Worm (Caenorhabditis elegans): ENCODE results near the gene rrp-8.

rrp-8 gene

DNA sequence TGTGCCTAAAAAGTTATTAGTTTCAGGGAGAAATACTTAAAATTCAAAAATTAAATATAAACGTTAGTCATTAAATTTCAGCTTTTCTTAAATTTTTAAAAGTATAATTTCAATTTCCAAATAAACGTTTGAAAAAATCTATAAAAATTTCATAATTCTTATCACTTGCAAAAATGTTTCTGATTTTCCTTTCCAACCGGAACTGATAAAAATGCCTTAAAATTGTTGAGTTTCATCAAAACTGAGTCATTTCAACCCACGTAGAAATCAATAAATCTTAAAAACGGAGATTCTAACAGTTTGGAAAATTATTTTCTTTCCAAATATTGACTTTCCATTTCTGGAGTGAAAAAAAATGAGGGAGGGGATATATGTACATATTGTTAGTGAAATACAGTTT is 12.5 kb downstream of the rrp-8 start:
- TF ChIP-seq ztf-23 (GFP tag; IDR thresholded peaks at IDR 0.05) (no peak), klf-2 (GFP tag; conservative IDR thresholded peaks at IDR 0.05) (no peak), ref-1 (GFP tag; conservative IDR thresholded peaks at IDR 0.05) (no peak), T22C8.4 (GFP tag; IDR thresholded peaks at IDR 0.05) (no peak), flt-1 (GFP tag; IDR thresholded peaks at IDR 0.05) (no peak)

DNA sequence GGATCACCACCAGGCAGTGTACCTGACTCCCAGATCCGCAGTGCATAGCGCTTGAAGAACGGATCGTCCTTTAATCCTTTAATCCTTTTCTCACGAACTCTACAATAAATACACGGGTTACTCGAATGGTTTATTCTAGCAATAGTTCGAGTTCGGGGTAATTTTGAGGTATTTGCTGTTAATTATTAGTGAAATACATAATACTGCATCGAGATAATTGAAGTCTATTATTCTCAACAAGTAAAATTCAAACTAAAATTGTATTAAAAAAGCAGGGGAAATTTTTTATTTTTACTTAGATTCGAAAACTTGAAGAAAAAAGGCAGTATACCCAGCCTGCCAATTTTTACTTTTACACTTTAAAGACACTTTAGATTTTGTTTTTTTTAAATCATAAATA is 13.6 kb downstream of the rrp-8 start, which contains the start of gene kgb-1:
kgb-1 (minus strand) TSS at position 101 of the 400 bp plus-strand sequence.
- no peak for TF ChIP-seq tab-1 (GFP tag; IDR thresholded peaks at IDR 0.05)
- no peak for TF ChIP-seq med-1 (GFP tag; optimal IDR thresholded peaks at IDR 0.05; ENCODE audit: insufficient read depth)
- no peak for TF ChIP-seq ztf-29 (GFP tag; IDR thresholded peaks at IDR 0.05)
- TF ChIP-seq klf-2 (GFP tag; conservative IDR thresholded peaks at IDR 0.05), result no peak
- no peak for TF ChIP-seq ref-1 (GFP tag; conservative IDR thresholded peaks at IDR 0.05)
- TF ChIP-seq T22C8.4 (GFP tag; IDR thresholded peaks at IDR 0.05), result no peak
- no peak for TF ChIP-seq ztf-23 (GFP tag; IDR thresholded peaks at IDR 0.05)
- no peak for TF ChIP-seq cog-1 (tag; optimal IDR thresholded peaks at IDR 0.05)

ce11 chrIV:410420-410891 is 14.1 kb downstream of the rrp-8 start, which contains the start of gene T07A9.12:
T07A9.12 (plus strand) TSS chrIV:410867.
- TF ChIP-seq ztf-23 (GFP tag; IDR thresholded peaks at IDR 0.05) (no peak), flt-1 (GFP tag; IDR thresholded peaks at IDR 0.05) (0 out of 2 replicates have a peak, but pooled peaks have one; percentile 39), cog-1 (tag; optimal IDR thresholded peaks at IDR 0.05) (peak; percentile 77), T22C8.4 (GFP tag; IDR thresholded peaks at IDR 0.05) (no peak), tab-1 (GFP tag; IDR thresholded peaks at IDR 0.05) (no peak), ref-1 (GFP tag; conservative IDR thresholded peaks at IDR 0.05) (no peak), ztf-29 (GFP tag; IDR thresholded peaks at IDR 0.05) (peak; percentile 54; the same call in 1 of the 2 replicates), med-1 (GFP tag; optimal IDR thresholded peaks at IDR 0.05; ENCODE audit: insufficient read depth) (no peak), klf-2 (GFP tag; conservative IDR thresholded peaks at IDR 0.05) (no peak)

DNA sequence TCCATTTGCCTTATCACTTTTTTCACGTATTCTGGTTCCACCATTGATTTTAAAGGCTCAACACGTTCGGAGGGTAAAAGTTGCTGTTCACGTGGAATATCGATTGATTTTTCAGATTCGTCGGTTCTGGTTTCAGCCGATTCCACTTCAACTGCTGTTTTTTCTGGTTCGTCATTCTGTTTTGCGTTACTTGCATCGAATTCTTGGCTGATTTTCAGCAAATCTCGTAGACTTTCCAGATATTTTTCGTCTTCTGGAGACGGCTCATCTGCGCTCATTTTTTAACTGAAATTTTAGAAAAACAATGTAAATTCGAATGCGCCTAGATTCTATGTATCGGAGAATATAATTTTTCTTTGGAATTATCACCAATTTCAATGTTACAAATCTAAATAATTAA is 23.3 kb downstream of the rrp-8 start, which contains the start of gene eri-1:
eri-1 (minus strand) TSS at position 285 of the 400 bp plus-strand sequence.
- no peak for TF ChIP-seq med-1 (GFP tag; optimal IDR thresholded peaks at IDR 0.05; ENCODE audit: insufficient read depth)
- no peak for TF ChIP-seq klf-2 (GFP tag; conservative IDR thresholded peaks at IDR 0.05)
- TF ChIP-seq tab-1 (GFP tag; IDR thresholded peaks at IDR 0.05), result no peak
- no peak for TF ChIP-seq cog-1 (tag; optimal IDR thresholded peaks at IDR 0.05)
- TF ChIP-seq ztf-29 (GFP tag; IDR thresholded peaks at IDR 0.05), result no peak
- no peak for TF ChIP-seq ref-1 (GFP tag; conservative IDR thresholded peaks at IDR 0.05)
- TF ChIP-seq flt-1 (GFP tag; IDR thresholded peaks at IDR 0.05), result no peak
- peak; percentile 46; the same call in 1 of the 2 replicates for TF ChIP-seq T22C8.4 (GFP tag; IDR thresholded peaks at IDR 0.05)

ce11 chrIV:420686-421085 is 24.3 kb downstream of the rrp-8 start:
- TF ChIP-seq T22C8.4 (GFP tag; IDR thresholded peaks at IDR 0.05), result no peak
- TF ChIP-seq flt-1 (GFP tag; IDR thresholded peaks at IDR 0.05), result no peak
- no peak for TF ChIP-seq ref-1 (GFP tag; conservative IDR thresholded peaks at IDR 0.05)
- no peak for TF ChIP-seq med-1 (GFP tag; optimal IDR thresholded peaks at IDR 0.05; ENCODE audit: insufficient read depth)
- no peak for TF ChIP-seq klf-2 (GFP tag; conservative IDR thresholded peaks at IDR 0.05)
- no peak for TF ChIP-seq ztf-23 (GFP tag; IDR thresholded peaks at IDR 0.05)
- no peak for TF ChIP-seq tab-1 (GFP tag; IDR thresholded peaks at IDR 0.05)
- TF ChIP-seq ztf-29 (GFP tag; IDR thresholded peaks at IDR 0.05), result no peak
- TF ChIP-seq cog-1 (tag; optimal IDR thresholded peaks at IDR 0.05), result no peak

ce11 chrIV:422112-422511 is 25.8 kb downstream of the rrp-8 start:
- TF ChIP-seq med-1 (GFP tag; optimal IDR thresholded peaks at IDR 0.05; ENCODE audit: insufficient read depth) (no peak), flt-1 (GFP tag; IDR thresholded peaks at IDR 0.05) (no peak)

DNA sequence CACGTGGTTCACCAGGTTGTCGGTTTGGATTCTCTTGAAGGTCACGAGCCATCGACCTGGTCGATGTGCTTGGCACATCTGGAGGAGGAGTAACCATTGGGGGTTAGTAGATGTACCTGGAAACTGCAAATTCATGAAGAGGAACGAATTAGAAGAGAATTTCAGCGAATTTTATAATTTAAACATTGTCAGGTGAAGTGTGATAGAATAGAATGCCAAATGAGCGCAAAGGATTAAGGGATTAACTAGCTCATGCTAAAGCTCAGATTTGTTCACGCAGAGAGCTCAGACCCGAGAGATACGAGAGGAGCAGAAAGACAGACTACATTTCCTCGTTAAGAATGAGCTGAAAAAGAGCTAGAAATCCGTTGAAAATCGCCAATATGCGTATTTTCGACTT is 28.7 kb downstream of the rrp-8 start, which contains the start of gene daf-18:
daf-18 (minus strand) TSS at position 126 of the 400 bp plus-strand sequence.
- TF ChIP-seq ztf-29 (GFP tag; IDR thresholded peaks at IDR 0.05) (no peak), ref-1 (GFP tag; conservative IDR thresholded peaks at IDR 0.05) (no peak), ztf-23 (GFP tag; IDR thresholded peaks at IDR 0.05) (no peak), cog-1 (tag; optimal IDR thresholded peaks at IDR 0.05) (no peak), klf-2 (GFP tag; conservative IDR thresholded peaks at IDR 0.05) (no peak), med-1 (GFP tag; optimal IDR thresholded peaks at IDR 0.05; ENCODE audit: insufficient read depth) (no peak), flt-1 (GFP tag; IDR thresholded peaks at IDR 0.05) (no peak), tab-1 (GFP tag; IDR thresholded peaks at IDR 0.05) (no peak), T22C8.4 (GFP tag; IDR thresholded peaks at IDR 0.05) (no peak)

- no peak for TF ChIP-seq ztf-29 (GFP tag; IDR thresholded peaks at IDR 0.05)
- no peak for TF ChIP-seq ref-1 (GFP tag; conservative IDR thresholded peaks at IDR 0.05)
- TF ChIP-seq flt-1 (GFP tag; IDR thresholded peaks at IDR 0.05), result no peak
- TF ChIP-seq cog-1 (tag; optimal IDR thresholded peaks at IDR 0.05), result no peak
- TF ChIP-seq klf-2 (GFP tag; conservative IDR thresholded peaks at IDR 0.05), result no peak
- TF ChIP-seq ztf-23 (GFP tag; IDR thresholded peaks at IDR 0.05), result no peak
- no peak for TF ChIP-seq med-1 (GFP tag; optimal IDR thresholded peaks at IDR 0.05; ENCODE audit: insufficient read depth)
- TF ChIP-seq T22C8.4 (GFP tag; IDR thresholded peaks at IDR 0.05), result no peak
- no peak for TF ChIP-seq tab-1 (GFP tag; IDR thresholded peaks at IDR 0.05)
Measured at ce11 chrIV:425546-425945, 29.2 kb downstream of the rrp-8 start.

DNA sequence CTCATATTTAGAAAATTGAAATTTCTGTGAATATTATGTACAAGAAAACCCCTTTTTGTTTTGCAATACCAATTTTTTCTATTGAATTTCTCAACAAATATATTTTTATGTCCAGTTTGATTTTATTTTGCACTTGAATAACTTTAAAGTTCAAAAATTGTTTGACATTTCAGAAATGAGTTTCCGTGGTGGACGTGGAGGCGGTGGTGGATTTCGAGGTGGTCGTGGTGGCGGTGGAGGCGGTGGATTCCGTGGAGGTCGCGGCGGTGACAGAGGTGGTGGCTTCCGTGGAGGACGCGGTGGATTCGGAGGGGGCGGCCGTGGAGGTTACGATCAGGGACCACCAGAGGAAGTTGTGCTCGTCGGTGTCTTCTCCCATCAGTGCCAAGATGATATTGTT is 29.6 kb downstream of the rrp-8 start, which contains the start of gene garr-1:
garr-1 (plus strand) TSS at position 174 of the 400 bp plus-strand sequence.
- TF ChIP-seq med-1 (GFP tag; optimal IDR thresholded peaks at IDR 0.05; ENCODE audit: insufficient read depth), result no peak
- no peak for TF ChIP-seq flt-1 (GFP tag; IDR thresholded peaks at IDR 0.05)
- TF ChIP-seq cog-1 (tag; optimal IDR thresholded peaks at IDR 0.05), result no peak
- TF ChIP-seq ztf-23 (GFP tag; IDR thresholded peaks at IDR 0.05), result no peak
- no peak for TF ChIP-seq T22C8.4 (GFP tag; IDR thresholded peaks at IDR 0.05)
- no peak for TF ChIP-seq tab-1 (GFP tag; IDR thresholded peaks at IDR 0.05)
- no peak for TF ChIP-seq klf-2 (GFP tag; conservative IDR thresholded peaks at IDR 0.05)
- TF ChIP-seq ref-1 (GFP tag; conservative IDR thresholded peaks at IDR 0.05), result no peak
- TF ChIP-seq ztf-29 (GFP tag; IDR thresholded peaks at IDR 0.05), result no peak

DNA sequence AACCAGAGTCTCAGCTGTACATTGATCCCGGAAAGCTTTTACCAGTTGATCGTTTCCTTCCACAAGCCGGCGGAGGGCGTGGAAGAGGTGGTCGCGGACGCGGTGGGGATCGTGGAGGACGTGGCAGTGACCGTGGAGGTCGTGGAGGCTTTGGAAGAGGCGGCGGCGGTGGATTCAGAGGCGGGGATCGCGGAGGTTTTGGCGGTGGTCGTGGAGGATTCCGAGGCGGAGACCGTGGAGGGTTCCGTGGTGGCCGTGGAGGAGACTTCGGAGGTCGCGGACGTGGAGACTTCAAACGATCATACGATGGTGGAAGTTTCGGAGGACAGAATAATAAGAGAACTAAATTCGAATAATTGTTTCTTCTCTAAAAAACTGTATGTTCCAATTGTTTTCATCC is 30.3 kb downstream of the rrp-8 start:
- TF ChIP-seq ztf-23 (GFP tag; IDR thresholded peaks at IDR 0.05) (no peak), T22C8.4 (GFP tag; IDR thresholded peaks at IDR 0.05) (no peak), ref-1 (GFP tag; conservative IDR thresholded peaks at IDR 0.05) (no peak), ztf-29 (GFP tag; IDR thresholded peaks at IDR 0.05) (no peak), tab-1 (GFP tag; IDR thresholded peaks at IDR 0.05) (no peak), klf-2 (GFP tag; conservative IDR thresholded peaks at IDR 0.05) (no peak), med-1 (GFP tag; optimal IDR thresholded peaks at IDR 0.05; ENCODE audit: insufficient read depth) (no peak), cog-1 (tag; optimal IDR thresholded peaks at IDR 0.05) (no peak), flt-1 (GFP tag; IDR thresholded peaks at IDR 0.05) (no peak)

All from whole organism, midembryonic.